Worm (Caenorhabditis elegans) whole organism, mixed stage, embryonic: ENCODE results near the gene K07D4.6.

ENCODE experiments used
- blmp-1 ChIP-seq: fragments of 150-350 bp; optimal IDR thresholded peaks from 2 replicates; lab custom pipeline; 2014; ENCODE audit warnings: missing biosample characterization, missing genetic modification characterization
- ceh-83 ChIP-seq: fragments of 200-800 bp; sonication (Bioruptor generic); optimal IDR thresholded peaks from 2 replicates; lab custom pipeline; 2018; ENCODE audit warnings: mild to moderate bottlenecking, missing genetic modification characterization, missing compliant biosample characterization
- ces-1 ChIP-seq: fragments of 150-350 bp; optimal IDR thresholded peaks from 2 replicates; lab custom pipeline; 2014; ENCODE audit warnings: missing biosample characterization, missing genetic modification reagents, missing genetic modification characterization
- elt-3 ChIP-seq: fragments of 150-350 bp; optimal IDR thresholded peaks from 2 replicates; lab custom pipeline; 2014; ENCODE audit warnings: missing biosample characterization, missing genetic modification characterization
- hlh-1 ChIP-seq: fragments of 150-350 bp; optimal IDR thresholded peaks from 2 replicates; lab custom pipeline; 2014; ENCODE audit warnings: missing biosample characterization, missing genetic modification reagents, missing genetic modification characterization
- mab-5 ChIP-seq: fragments of 150-350 bp; optimal IDR thresholded peaks from 2 replicates; lab custom pipeline; 2014; ENCODE audit warnings: missing biosample characterization, missing genetic modification characterization
- mep-1 ChIP-seq: fragments of 150-350 bp; optimal IDR thresholded peaks from 2 replicates; lab custom pipeline; 2017; ENCODE audit warnings: missing biosample characterization, missing genetic modification reagents, missing genetic modification characterization, inconsistent platforms
- nhr-2 ChIP-seq: fragments of 150-350 bp; optimal IDR thresholded peaks from 2 replicates; lab custom pipeline; 2014; ENCODE audit warnings: missing biosample characterization, missing genetic modification characterization
- nhr-237 ChIP-seq: fragments of 150-350 bp; optimal IDR thresholded peaks from 2 replicates; lab custom pipeline; 2014; ENCODE audit warnings: missing biosample characterization, missing genetic modification characterization
- snpc-4 ChIP-seq: fragments of 150-350 bp; optimal IDR thresholded peaks from 2 replicates; lab custom pipeline; 2014; ENCODE audit warnings: missing biosample characterization, missing genetic modification characterization
- sptf-1 ChIP-seq: sonication (generic microtip); optimal IDR thresholded peaks from 2 replicates; lab custom pipeline; 2017; ENCODE audit warnings: mild to moderate bottlenecking, missing genetic modification characterization, moderate library complexity, missing compliant biosample characterization
- unc-62 ChIP-seq: fragments of 150-350 bp; optimal IDR thresholded peaks from 2 replicates; lab custom pipeline; 2014; ENCODE audit warnings: missing biosample characterization, missing genetic modification reagents, missing genetic modification characterization
- ztf-11 ChIP-seq: fragments of 150-350 bp; optimal IDR thresholded peaks from 2 replicates; lab custom pipeline; 2014; ENCODE audit warnings: missing biosample characterization, missing genetic modification characterization

DNA sequence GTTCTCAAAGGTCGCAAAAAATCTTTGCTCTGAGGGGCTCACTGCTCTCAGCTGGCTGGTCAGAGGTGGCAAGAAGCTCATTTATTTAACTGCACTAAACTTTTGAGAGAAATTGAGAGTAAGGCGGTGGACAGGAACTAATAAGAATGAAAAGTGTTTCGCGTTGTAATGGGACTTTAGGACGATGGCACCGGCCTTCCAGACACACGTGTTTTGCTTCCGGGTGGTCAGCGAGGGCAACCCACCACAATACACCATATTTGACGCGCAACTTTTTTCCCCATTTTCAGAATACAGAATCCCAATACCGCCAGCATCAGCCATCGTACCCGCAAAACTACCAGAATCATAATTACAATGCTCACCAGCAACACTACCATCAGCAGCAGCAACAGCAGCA, 21.5 kb upstream of the K07D4.6 start:
- TF ChIP-seq ceh-83 (GFP tag; lab: Kevin White, UChicago): no peak
- no peak for TF ChIP-seq nhr-237 (tag; lab: Kevin White, UChicago)
- no peak for TF ChIP-seq ces-1 (GFP tag; lab: Kevin White, UChicago)
- no peak for TF ChIP-seq hlh-1 (tag; lab: Kevin White, UChicago)
- TF ChIP-seq blmp-1 (tag; lab: Kevin White, UChicago): no peak
- TF ChIP-seq ztf-11: no peak
- TF ChIP-seq nhr-2 (tag; lab: Kevin White, UChicago): no peak
- no peak for TF ChIP-seq snpc-4 (tag; lab: Kevin White, UChicago)
- TF ChIP-seq unc-62: no peak
- no peak for TF ChIP-seq sptf-1 (tag; lab: Kevin White, UChicago)
- no peak for TF ChIP-seq mab-5 (tag; lab: Kevin White, UChicago)
- no peak for TF ChIP-seq mep-1 (tag; lab: Kevin White, UChicago)
- TF ChIP-seq elt-3 (tag; lab: Kevin White, UChicago): no peak
